Worm (Caenorhabditis elegans) whole organism, midembryonic: ENCODE data around the gene C29E4.17.

Source experiments
- T22C8.4 ChIP-seq: fragments of 200-800 bp; sonication (Bioruptor generic); IDR thresholded peaks from 2 replicates; pipeline ENCODE4 v1.3.6; 2022; ENCODE audit warnings: missing genetic modification characterization, missing compliant biosample characterization
- cog-1 ChIP-seq: sonication (generic microtip); optimal IDR thresholded peaks from 2 replicates; lab custom pipeline; 2016; ENCODE audit warnings: missing genetic modification characterization, missing compliant biosample characterization
- flt-1 ChIP-seq: fragments of 200-800 bp; sonication (Bioruptor generic); IDR thresholded peaks from 2 replicates; pipeline ENCODE4 v1.3.6; 2022; ENCODE audit warnings: missing genetic modification characterization, missing compliant biosample characterization
- med-1 ChIP-seq: sonication (generic microtip); optimal IDR thresholded peaks from 2 replicates; lab custom pipeline; 2017; ENCODE audit warnings: missing genetic modification characterization, mild to moderate bottlenecking, missing compliant biosample characterization, antibody characterized with exemption, missing genetic modification reagents; ENCODE audit not compliant: insufficient read depth
- ref-1 ChIP-seq: fragments of 200-800 bp; sonication (Bioruptor generic); conservative IDR thresholded peaks from 2 replicates; pipeline ENCODE4 v1.3.6; 2022; ENCODE audit warnings: missing genetic modification reagents, missing genetic modification characterization, missing compliant biosample characterization
- tab-1 ChIP-seq: fragments of 200-800 bp; sonication (Bioruptor generic); IDR thresholded peaks from 2 replicates; pipeline ENCODE4 v1.3.6; 2022; ENCODE audit warnings: missing genetic modification characterization, missing compliant biosample characterization
- ztf-23 ChIP-seq: fragments of 200-800 bp; sonication (Bioruptor generic); IDR thresholded peaks from 2 replicates; pipeline ENCODE4 v1.3.6; 2022; ENCODE audit warnings: missing genetic modification reagents, missing genetic modification characterization, missing compliant biosample characterization
- ztf-29 ChIP-seq: fragments of 200-800 bp; sonication (Bioruptor generic); IDR thresholded peaks from 2 replicates; pipeline ENCODE4 v1.3.6; 2022; ENCODE audit warnings: missing genetic modification reagents, missing genetic modification characterization, missing compliant biosample characterization

DNA sequence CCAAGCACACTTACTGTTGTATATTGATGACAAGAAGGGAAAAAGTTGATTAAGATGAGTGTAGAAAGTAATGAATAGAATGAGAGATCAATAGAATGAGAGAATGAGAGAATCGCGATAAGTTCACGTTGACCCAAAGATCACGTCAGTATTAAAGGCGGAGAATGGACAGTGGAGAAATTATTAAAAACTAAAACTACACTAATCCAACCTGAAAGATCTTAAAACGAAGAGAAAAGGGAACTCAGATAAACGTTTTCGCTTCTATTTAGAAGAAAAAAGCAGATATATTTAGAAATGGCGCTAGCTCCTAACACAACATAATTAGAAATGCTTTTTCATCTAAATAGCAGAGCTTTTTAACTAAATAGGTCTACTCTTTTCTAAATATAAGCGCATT lies 30.9 kb downstream of the C29E4.17 start, which contains the start of gene let-754:
- TF ChIP-seq tab-1 (GFP tag; lab: Robert Waterston, UW) (no peak), flt-1 (no peak), med-1 (GFP tag; lab: Kevin White, UChicago) (no peak), T22C8.4 (GFP tag; lab: Robert Waterston, UW) (no peak), ztf-23 (GFP tag; lab: Robert Waterston, UW) (no peak), cog-1 (tag; lab: Kevin White, UChicago) (no peak), ref-1 (GFP tag; lab: Robert Waterston, UW) (no peak), ztf-29 (no peak)
